Fruit fly (Drosophila melanogaster) whole organism, pupa: ENCODE data around the gene Brd.

ENCODE experiments used
- CG12605 ChIP-seq: fragments of 200-800 bp; sonication (Bioruptor generic); IDR thresholded peaks from 2 replicates; pipeline ENCODE4 v1.3.6; 2022; ENCODE audit warnings: missing biosample characterization, missing genetic modification characterization
- CG13204 ChIP-seq: fragments of 200-800 bp; sonication (Bioruptor generic); optimal IDR thresholded peaks from 2 replicates; lab custom pipeline; 2018; ENCODE audit warnings: missing biosample characterization, mild to moderate bottlenecking, missing genetic modification characterization, moderate library complexity
- CG14655 ChIP-seq: fragments of 200-800 bp; sonication (Bioruptor generic); optimal IDR thresholded peaks from 3 replicates; lab custom pipeline; 2017; ENCODE audit warnings: mild to moderate bottlenecking, missing biosample characterization, missing genetic modification reagents, missing genetic modification characterization
- CG15710 ChIP-seq: fragments of 200-800 bp; sonication (Bioruptor generic); optimal IDR thresholded peaks from 2 replicates; lab custom pipeline; 2018; ENCODE audit warnings: missing biosample characterization, mild to moderate bottlenecking, missing genetic modification characterization, moderate library complexity
- CG17806 ChIP-seq: fragments of 200-800 bp; sonication (Bioruptor generic); optimal IDR thresholded peaks from 2 replicates; lab custom pipeline; 2018; ENCODE audit warnings: missing biosample characterization, mild to moderate bottlenecking, missing genetic modification characterization, moderate library complexity
- CG32121 ChIP-seq: fragments of 200-800 bp; sonication (Bioruptor generic); IDR thresholded peaks from 2 replicates; pipeline ENCODE4 v1.3.6; 2022; ENCODE audit warnings: missing biosample characterization, missing genetic modification characterization
- CG34367 ChIP-seq: fragments of 200-800 bp; sonication (Bioruptor generic); optimal IDR thresholded peaks from 2 replicates; lab custom pipeline; 2018; ENCODE audit warnings: missing biosample characterization, mild to moderate bottlenecking, missing genetic modification characterization
- CG4496 ChIP-seq: fragments of 200-800 bp; sonication (Bioruptor generic); IDR thresholded peaks from 3 replicates; pipeline ENCODE4 v1.3.6; 2022; ENCODE audit warnings: missing biosample characterization, missing genetic modification characterization
- CG8159 ChIP-seq: fragments of 200-800 bp; sonication (Bioruptor generic); optimal IDR thresholded peaks from 3 replicates; lab custom pipeline; 2018; ENCODE audit warnings: missing biosample characterization, mild to moderate bottlenecking, missing genetic modification characterization, moderate library complexity
- CG8301 ChIP-seq: fragments of 200-800 bp; sonication (Bioruptor generic); optimal IDR thresholded peaks from 2 replicates; lab custom pipeline; 2018; ENCODE audit warnings: missing biosample characterization, mild to moderate bottlenecking, missing genetic modification characterization
- CG9948 ChIP-seq: fragments of 200-800 bp; sonication (Bioruptor generic); optimal IDR thresholded peaks from 2 replicates; lab custom pipeline; 2018; ENCODE audit warnings: missing biosample characterization, mild to moderate bottlenecking, missing genetic modification characterization, moderate library complexity
- D1 ChIP-seq: fragments of 200-800 bp; sonication (Bioruptor generic); optimal IDR thresholded peaks from 2 replicates; lab custom pipeline; 2018; ENCODE audit warnings: missing biosample characterization, mild to moderate bottlenecking, missing genetic modification characterization, moderate library complexity
- EcR ChIP-seq: fragments of 200-800 bp; sonication (Bioruptor generic); optimal IDR thresholded peaks from 3 replicates; lab custom pipeline; 2019; ENCODE audit warnings: missing biosample characterization, missing genetic modification characterization, mild to moderate bottlenecking, moderate library complexity, missing genetic modification reagents
- Ets98B ChIP-seq: fragments of 200-800 bp; sonication (Bioruptor generic); IDR thresholded peaks from 2 replicates; pipeline ENCODE4 v1.3.6; 2022; ENCODE audit warnings: missing biosample characterization, missing genetic modification characterization
- Pif1A ChIP-seq: fragments of 200-800 bp; sonication (Bioruptor generic); optimal IDR thresholded peaks from 3 replicates; lab custom pipeline; 2016; ENCODE audit warnings: missing biosample characterization, missing genetic modification characterization
- Pif1B ChIP-seq: fragments of 200-800 bp; sonication (Bioruptor generic); optimal IDR thresholded peaks from 3 replicates; lab custom pipeline; 2016; ENCODE audit warnings: missing biosample characterization, missing genetic modification characterization
- Snoo ChIP-seq: fragments of 200-800 bp; sonication (Bioruptor generic); optimal IDR thresholded peaks from 3 replicates; lab custom pipeline; 2017; ENCODE audit warnings: missing biosample characterization, mild to moderate bottlenecking, missing genetic modification characterization, inconsistent platforms
- fd96Ca ChIP-seq: fragments of 200-800 bp; sonication (Bioruptor generic); IDR thresholded peaks from 3 replicates; pipeline ENCODE4 v1.3.6; 2022; ENCODE audit warnings: missing biosample characterization, missing genetic modification characterization
- gl ChIP-seq: fragments of 200-800 bp; sonication (Bioruptor generic); optimal IDR thresholded peaks from 2 replicates; lab custom pipeline; 2018; ENCODE audit warnings: missing biosample characterization, mild to moderate bottlenecking, missing genetic modification characterization
- rn ChIP-seq: fragments of 200-800 bp; sonication (Bioruptor generic); IDR thresholded peaks from 2 replicates; pipeline ENCODE4 v1.3.6; 2022; ENCODE audit warnings: missing biosample characterization, missing genetic modification characterization

The Brd gene

DNA sequence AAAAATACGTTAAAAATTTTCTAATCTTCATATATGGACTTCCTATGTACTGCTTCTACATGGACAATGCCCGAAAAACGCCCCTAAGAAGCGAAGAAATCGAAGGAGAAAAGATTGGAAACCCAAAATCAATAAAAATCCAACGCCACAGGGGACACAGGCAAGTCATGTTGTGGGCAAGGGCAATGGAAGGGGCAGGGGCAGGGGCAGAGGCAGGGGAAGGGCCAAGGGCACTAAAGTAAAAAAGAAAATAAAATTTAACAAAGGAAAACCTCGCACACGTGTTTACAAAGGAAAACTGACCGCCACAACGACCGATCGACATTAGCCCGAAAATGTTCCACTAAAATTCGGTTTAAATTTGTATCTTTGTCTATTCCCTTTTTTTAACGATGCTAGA is 9.7 kb upstream of the Brd start:
- TF ChIP-seq CG17806 (tag; lab: Kevin White, UChicago) = no peak
- TF ChIP-seq CG8159 (tag; lab: Kevin White, UChicago) = no peak
- no peak for TF ChIP-seq D1 (tag; lab: Kevin White, UChicago)
- no peak for TF ChIP-seq CG32121 (GFP tag; lab: Robert Waterston, UW)
- TF ChIP-seq CG12605 (GFP tag; lab: Robert Waterston, UW) = no peak
- no peak for TF ChIP-seq Pif1B (GFP tag; lab: Kevin White, UChicago)
- TF ChIP-seq CG4496 = no peak
- TF ChIP-seq CG13204 (GFP tag; lab: Kevin White, UChicago) = no peak
- no peak for TF ChIP-seq fd96Ca (GFP tag; lab: Robert Waterston, UW)
- TF ChIP-seq Ets98B (GFP tag; lab: Robert Waterston, UW) = no peak
- TF ChIP-seq, all 21 proteins: peak for 0

DNA sequence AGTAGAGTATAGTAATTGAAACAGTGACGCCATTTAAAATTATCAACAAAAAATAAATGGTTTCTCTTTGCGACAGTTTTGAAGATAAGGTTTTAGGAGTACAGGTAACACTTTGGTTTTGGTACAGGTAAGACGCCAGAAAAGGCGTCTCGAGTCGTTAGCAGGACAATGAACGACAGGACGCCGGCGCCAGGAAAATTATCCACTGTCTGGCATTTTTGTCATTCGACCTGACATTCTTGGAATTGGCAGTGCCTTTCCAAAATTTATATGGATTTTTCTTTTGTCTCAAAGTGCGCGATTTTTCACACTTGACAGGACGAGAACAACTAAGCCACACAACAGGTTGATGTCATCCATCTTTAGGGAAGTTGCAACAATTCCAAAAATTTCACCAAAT is 7.6 kb upstream of the Brd start:
- TF ChIP-seq D1 (tag; lab: Kevin White, UChicago) (no peak), gl (tag; lab: Kevin White, UChicago) (no peak), Ets98B (GFP tag; lab: Robert Waterston, UW) (no peak), CG8159 (tag; lab: Kevin White, UChicago) (no peak)

DNA sequence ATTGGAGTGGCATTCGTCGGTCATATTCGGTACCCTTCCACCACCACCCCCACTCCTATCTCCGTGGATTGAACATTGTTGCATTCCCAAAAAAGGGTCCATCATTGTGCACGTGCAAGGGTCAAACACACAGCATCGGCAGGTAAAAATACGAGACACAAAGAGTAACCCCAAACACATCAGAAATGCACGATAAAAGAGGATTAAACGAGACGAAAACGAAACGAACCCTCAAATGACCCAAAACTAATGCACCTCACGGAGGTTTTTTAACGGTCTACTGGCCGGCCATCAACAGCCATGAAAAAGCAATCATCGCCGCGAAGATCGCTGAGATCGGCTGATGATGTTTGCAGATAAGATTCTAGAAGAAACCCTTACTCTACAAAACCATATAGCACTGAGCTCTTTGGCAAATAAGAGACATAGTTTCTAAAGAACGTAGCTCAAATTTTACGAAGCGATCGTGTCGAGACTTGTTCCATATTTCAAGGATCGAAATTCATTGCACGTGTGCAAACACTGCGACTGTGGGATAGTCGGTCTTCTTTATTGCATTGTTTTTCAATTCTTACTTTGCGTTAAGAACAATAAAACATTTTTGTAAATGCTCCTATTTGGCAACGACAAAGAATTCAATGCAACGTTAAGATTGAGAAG is 6.1 kb upstream of the Brd start:
- no peak for TF ChIP-seq CG8159 (tag; lab: Kevin White, UChicago)
- TF ChIP-seq Pif1B (GFP tag; lab: Kevin White, UChicago) = no peak
- TF ChIP-seq CG15710 (tag; lab: Kevin White, UChicago) = no peak
- no peak for TF ChIP-seq CG8301 (tag; lab: Kevin White, UChicago)
- TF ChIP-seq rn (GFP tag; lab: Robert Waterston, UW) = no peak
- TF ChIP-seq gl (tag; lab: Kevin White, UChicago) = no peak
- TF ChIP-seq CG14655 = no peak
- TF ChIP-seq Pif1A (GFP tag; lab: Kevin White, UChicago) = no peak
- no peak for TF ChIP-seq CG32121 (GFP tag; lab: Robert Waterston, UW)
- TF ChIP-seq EcR = no peak
- TF ChIP-seq Snoo (tag; lab: Kevin White, UChicago) = no peak
- no peak for TF ChIP-seq CG12605 (GFP tag; lab: Robert Waterston, UW)
- TF ChIP-seq Ets98B (GFP tag; lab: Robert Waterston, UW) = no peak
- no peak for TF ChIP-seq CG13204 (GFP tag; lab: Kevin White, UChicago)
- no peak for TF ChIP-seq CG9948 (tag; lab: Kevin White, UChicago)

DNA sequence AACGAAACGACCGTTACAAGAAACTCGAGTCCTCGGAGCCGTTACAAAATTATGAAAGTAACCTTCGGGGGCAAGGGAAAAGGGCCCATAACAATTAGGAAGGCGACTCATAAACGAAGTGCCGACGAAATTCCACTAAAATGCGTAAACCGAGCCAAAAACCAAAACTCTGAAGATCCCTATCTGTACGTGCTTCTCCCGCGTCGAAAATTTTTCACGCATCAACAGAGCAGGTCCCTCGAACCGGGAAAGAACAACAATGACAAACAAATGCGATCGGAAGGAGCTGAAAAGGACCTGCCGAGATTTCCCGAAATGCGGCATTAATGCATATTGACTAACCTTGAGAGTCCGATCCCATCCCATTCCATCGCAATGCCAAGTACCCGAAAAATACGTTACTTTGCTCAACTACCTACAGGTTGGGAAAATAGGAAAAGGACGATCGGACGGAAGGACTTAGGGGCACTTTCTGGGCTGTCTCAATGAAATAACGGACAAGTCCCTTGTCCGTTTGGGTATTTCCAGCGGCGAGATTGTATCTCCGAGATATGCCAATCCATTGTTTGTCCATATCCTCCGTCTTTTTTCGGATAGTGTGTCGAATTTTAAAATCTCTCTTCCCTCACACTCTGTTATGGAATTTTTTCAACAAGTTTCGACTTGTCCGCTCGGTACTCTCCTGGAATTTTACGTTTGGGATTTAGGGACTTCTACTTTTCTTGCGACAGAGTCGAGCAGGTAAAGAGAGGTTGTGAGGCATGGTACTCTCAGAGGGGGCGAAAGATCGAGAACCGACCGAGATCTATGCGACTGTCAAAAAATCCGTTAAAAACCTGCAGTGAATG is 4.6 kb upstream of the Brd start:
- TF ChIP-seq CG14655 (no peak), Ets98B (GFP tag; lab: Robert Waterston, UW) (no peak), CG12605 (GFP tag; lab: Robert Waterston, UW) (no peak), CG15710 (tag; lab: Kevin White, UChicago) (no peak), gl (tag; lab: Kevin White, UChicago) (no peak), CG4496 (no peak), CG8159 (tag; lab: Kevin White, UChicago) (no peak)
- TF ChIP-seq, all 21 proteins: peak for 0

DNA sequence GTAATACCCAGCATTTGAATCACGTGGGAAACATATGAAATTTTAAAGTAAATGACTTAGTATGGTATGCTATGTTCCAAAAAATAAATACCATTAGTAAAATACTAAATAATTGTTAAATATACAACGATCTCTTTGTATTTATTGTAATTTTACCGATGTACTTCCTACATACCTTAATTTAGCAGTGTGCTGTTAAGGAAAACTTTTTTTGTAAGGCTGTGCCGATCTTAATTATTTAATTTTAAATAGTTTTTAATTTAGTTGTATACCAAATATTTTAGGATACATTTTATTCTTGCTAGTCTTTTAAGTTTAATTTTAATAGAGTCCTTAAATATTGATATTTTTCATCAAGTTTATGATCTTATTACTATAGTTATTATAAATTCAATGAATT is 3.9 kb upstream of the Brd start:
- no peak for TF ChIP-seq CG32121 (GFP tag; lab: Robert Waterston, UW)
- TF ChIP-seq gl (tag; lab: Kevin White, UChicago) = no peak
- no peak for TF ChIP-seq Snoo (tag; lab: Kevin White, UChicago)
- TF ChIP-seq fd96Ca (GFP tag; lab: Robert Waterston, UW) = no peak
- no peak for TF ChIP-seq CG12605 (GFP tag; lab: Robert Waterston, UW)
- TF ChIP-seq, all 21 proteins: peak for 0

DNA sequence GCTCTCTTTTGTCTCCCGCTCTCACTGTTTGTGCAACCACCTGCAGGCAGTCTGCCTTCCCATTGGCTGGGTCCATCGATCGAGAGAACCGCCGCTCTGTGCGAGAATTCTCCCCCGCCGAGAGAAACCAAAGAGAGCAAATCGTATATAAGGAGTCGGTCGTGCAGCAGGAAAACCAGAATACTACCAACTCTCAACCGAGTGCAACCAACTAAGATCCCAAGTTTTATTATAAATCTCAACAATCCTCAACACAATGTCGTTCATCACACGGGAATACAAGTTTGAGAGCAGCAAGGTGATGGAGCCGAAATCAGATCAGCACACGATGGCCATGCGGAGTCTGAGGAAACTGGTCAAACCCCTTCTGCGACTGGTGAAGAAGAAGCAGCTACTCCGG is 3.3 kb upstream of the Brd start, which contains the start of gene Tom:
Gene Tom (plus strand): TSS at position 174 of the 400 bp plus-strand sequence.
- TF ChIP-seq EcR (peak; percentile 30), Snoo (tag; lab: Kevin White, UChicago) (no peak), CG34367 (tag; lab: Kevin White, UChicago) (no peak), Pif1B (GFP tag; lab: Kevin White, UChicago) (peak; percentile 3), CG8159 (tag; lab: Kevin White, UChicago) (no peak)

DNA sequence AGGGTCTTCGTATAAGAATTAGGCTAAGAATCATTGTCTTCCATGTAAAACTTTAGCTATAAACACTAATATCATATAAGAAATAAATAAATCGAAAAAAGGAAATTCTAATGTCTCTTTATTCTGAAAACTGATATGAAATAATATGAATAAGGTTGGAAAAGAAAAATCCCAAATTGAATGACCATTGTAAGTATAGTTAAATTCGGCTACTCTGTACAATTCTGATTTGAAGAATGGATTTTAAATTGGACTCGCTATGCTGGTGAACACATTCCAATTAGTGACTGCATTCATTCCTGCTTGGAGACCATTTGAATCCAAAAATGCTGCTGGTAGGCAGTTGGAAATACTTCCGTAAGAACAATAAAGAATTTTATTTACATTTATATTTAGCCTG is 2.3 kb upstream of the Brd start:
- no peak for TF ChIP-seq CG12605 (GFP tag; lab: Robert Waterston, UW)
